Fruit fly (Drosophila melanogaster) ovary, adult (tissue): ENCODE results near the gene CG31883.

Source experiments
- CG17801 ChIP-seq: fragments of 200-800 bp; optimal IDR thresholded peaks from 2 replicates; lab custom pipeline; 2019; ENCODE audit warnings: missing biosample characterization, mild to moderate bottlenecking, missing genetic modification characterization, moderate library complexity; ENCODE audit not compliant: partially characterized antibody

CG31883 gene

dm6 chr2L:9508547-9509197, 19.6 kb upstream of the CG31883 start:
- no peak for TF ChIP-seq CG17801 (GFP tag; lab: Kevin White, UChicago)

- no peak for TF ChIP-seq CG17801 (GFP tag; lab: Kevin White, UChicago)
Measured at dm6 chr2L:9509653-9510052, 18.7 kb upstream of the CG31883 start.

- no peak for TF ChIP-seq CG17801 (GFP tag; lab: Kevin White, UChicago)
Measured at dm6 chr2L:9510429-9510828, 17.9 kb upstream of the CG31883 start.

dm6 chr2L:9512401-9513198, 15.7 kb upstream of the CG31883 start:
- TF ChIP-seq CG17801 (GFP tag; lab: Kevin White, UChicago) = no peak

dm6 chr2L:9513771-9514170, 14.5 kb upstream of the CG31883 start:
- no peak for TF ChIP-seq CG17801 (GFP tag; lab: Kevin White, UChicago)

dm6 chr2L:9520886-9521868, 7.1 kb upstream of the CG31883 start, which contains the start of gene Oatp30B:
Gene Oatp30B, plus strand, starts transcription at chr2L:9521210.
- TF ChIP-seq CG17801 (GFP tag; lab: Kevin White, UChicago) = peak; percentile 99

- no peak for TF ChIP-seq CG17801 (GFP tag; lab: Kevin White, UChicago)
Measured at dm6 chr2L:9522766-9523174, 5.5 kb upstream of the CG31883 start.

- no peak for TF ChIP-seq CG17801 (GFP tag; lab: Kevin White, UChicago)
Measured at dm6 chr2L:9524915-9525314, 3.4 kb upstream of the CG31883 start.

dm6 chr2L:9525719-9526118, 2.6 kb upstream of the CG31883 start:
- peak; percentile 15 for TF ChIP-seq CG17801 (GFP tag; lab: Kevin White, UChicago)

dm6 chr2L:9526518-9526917, 1.8 kb upstream of the CG31883 start:
- TF ChIP-seq CG17801 (GFP tag; lab: Kevin White, UChicago) = no peak

dm6 chr2L:9529858-9530378, 1.6 kb downstream of the CG31883 start:
- TF ChIP-seq CG17801 (GFP tag; lab: Kevin White, UChicago) = no peak

dm6 chr2L:9539988-9540573, 11.8 kb downstream of the CG31883 start, which contains the start of gene CG17855:
Gene CG17855, plus strand, starts transcription at chr2L:9540523.
- peak; percentile 19 for TF ChIP-seq CG17801 (GFP tag; lab: Kevin White, UChicago)

- TF ChIP-seq CG17801 (GFP tag; lab: Kevin White, UChicago) = no peak
Measured at dm6 chr2L:9542578-9542977, 14.3 kb downstream of the CG31883 start, which contains the start of gene Cpr30B. Gene Cpr30B, plus strand, starts transcription at chr2L:9542878.

- TF ChIP-seq CG17801 (GFP tag; lab: Kevin White, UChicago) = no peak
Measured at dm6 chr2L:9543871-9544270, 15.6 kb downstream of the CG31883 start, which contains the start of gene CG13113. Gene CG13113, plus strand, starts transcription at chr2L:9544171.
